Fruit fly (Drosophila melanogaster) whole organism, embryonic: ENCODE measurements around the gene RpS12.
A peak's percentile ranks its signal among the peaks of the same experiment; 100 is the strongest.

Source experiments
- Ada2b ChIP-seq: fragments of 200-800 bp; sonication (Bioruptor generic); IDR thresholded peaks from 2 replicates; pipeline ENCODE4 v1.3.6; 2022; ENCODE audit warnings: missing biosample characterization, missing genetic modification characterization
- Bgb ChIP-seq: fragments of 200-800 bp; sonication (Bioruptor generic); IDR thresholded peaks from 2 replicates; pipeline ENCODE4 v1.3.6; 2022; ENCODE audit warnings: missing biosample characterization, missing genetic modification characterization; ENCODE audit not compliant: partially characterized antibody
- CG12219 ChIP-seq: fragments of 200-800 bp; sonication (Bioruptor generic); optimal IDR thresholded peaks from 3 replicates; lab custom pipeline; 2018; ENCODE audit warnings: missing biosample characterization, mild to moderate bottlenecking, missing genetic modification characterization
- CG12236 ChIP-seq: fragments of 200-800 bp; sonication (Bioruptor generic); optimal IDR thresholded peaks from 2 replicates; lab custom pipeline; 2016; ENCODE audit warnings: missing biosample characterization, missing genetic modification characterization
- CG13775 ChIP-seq: fragments of 200-800 bp; sonication (Bioruptor generic); optimal IDR thresholded peaks from 3 replicates; lab custom pipeline; 2017; ENCODE audit warnings: missing biosample characterization, mild to moderate bottlenecking, missing genetic modification characterization
- CG1529 ChIP-seq: fragments of 200-800 bp; sonication (Bioruptor generic); optimal IDR thresholded peaks from 3 replicates; lab custom pipeline; 2018; ENCODE audit warnings: missing biosample characterization, missing genetic modification characterization
- CG1647 ChIP-seq: fragments of 200-800 bp; sonication (Bioruptor generic); optimal IDR thresholded peaks from 3 replicates; lab custom pipeline; 2016; ENCODE audit warnings: missing biosample characterization, missing genetic modification characterization
- CG18011 ChIP-seq: fragments of 200-800 bp; sonication (Bioruptor generic); optimal IDR thresholded peaks from 2 replicates; lab custom pipeline; 2017; ENCODE audit warnings: missing biosample characterization, missing genetic modification characterization, mild to moderate bottlenecking, moderate library complexity, missing genotype
- CG2889 ChIP-seq: fragments of 200-800 bp; sonication (Bioruptor generic); IDR thresholded peaks from 3 replicates; pipeline ENCODE4 v1.3.6; 2022; ENCODE audit warnings: missing biosample characterization, missing genetic modification characterization
- CG30431 ChIP-seq: fragments of 200-800 bp; sonication (Bioruptor generic); optimal IDR thresholded peaks from 2 replicates; lab custom pipeline; 2017; ENCODE audit warnings: missing biosample characterization, missing genetic modification characterization
- CG31388 ChIP-seq: fragments of 200-800 bp; sonication (Bioruptor generic); optimal IDR thresholded peaks from 2 replicates; lab custom pipeline; 2016; ENCODE audit warnings: missing biosample characterization, missing genetic modification characterization
- CG3163 ChIP-seq: fragments of 200-800 bp; sonication (Bioruptor generic); optimal IDR thresholded peaks from 3 replicates; lab custom pipeline; 2016; ENCODE audit warnings: missing biosample characterization, missing genetic modification characterization
- CG3281 ChIP-seq: fragments of 200-800 bp; sonication (Bioruptor generic); optimal IDR thresholded peaks from 3 replicates; lab custom pipeline; 2017; ENCODE audit warnings: missing biosample characterization, mild to moderate bottlenecking, missing genetic modification characterization
- CG33213 ChIP-seq: fragments of 200-800 bp; sonication (Bioruptor generic); optimal IDR thresholded peaks from 3 replicates; lab custom pipeline; 2016; ENCODE audit warnings: missing biosample characterization, missing genetic modification characterization
- CG34224 ChIP-seq: fragments of 200-800 bp; sonication (Bioruptor generic); IDR thresholded peaks from 3 replicates; pipeline ENCODE4 v1.3.6; 2022; ENCODE audit warnings: missing biosample characterization, missing genetic modification characterization; ENCODE audit not compliant: partially characterized antibody
- CG34376 ChIP-seq: fragments of 200-800 bp; sonication (Bioruptor generic); optimal IDR thresholded peaks from 2 replicates; lab custom pipeline; 2018; ENCODE audit warnings: missing biosample characterization, mild to moderate bottlenecking, missing genetic modification characterization
- CG4730 ChIP-seq: fragments of 200-800 bp; sonication (Bioruptor generic); IDR thresholded peaks from 2 replicates; pipeline ENCODE4 v1.3.6; 2022; ENCODE audit warnings: missing biosample characterization, missing genetic modification characterization
- CG5953 ChIP-seq: fragments of 200-800 bp; sonication (Bioruptor generic); IDR thresholded peaks from 2 replicates; pipeline ENCODE4 v1.3.6; 2022; ENCODE audit warnings: missing biosample characterization, missing genetic modification characterization
- CG6272 ChIP-seq: fragments of 200-800 bp; sonication (Bioruptor generic); IDR thresholded peaks from 2 replicates; pipeline ENCODE4 v1.3.6; 2022; ENCODE audit warnings: missing biosample characterization, missing genetic modification characterization
- CG7357 ChIP-seq: fragments of 200-800 bp; sonication (Bioruptor generic); IDR thresholded peaks from 3 replicates; pipeline ENCODE4 v1.3.6; 2022; ENCODE audit warnings: missing biosample characterization, missing genetic modification characterization
- CG8089 ChIP-seq: fragments of 200-800 bp; sonication (Bioruptor generic); optimal IDR thresholded peaks from 3 replicates; lab custom pipeline; 2016; ENCODE audit warnings: missing biosample characterization, missing genetic modification characterization
- CG9437 ChIP-seq: fragments of 200-800 bp; sonication (Bioruptor generic); optimal IDR thresholded peaks from 2 replicates; lab custom pipeline; 2018; ENCODE audit warnings: missing biosample characterization, mild to moderate bottlenecking, missing genetic modification characterization
- CG9609 ChIP-seq: fragments of 200-800 bp; sonication (Bioruptor generic); optimal IDR thresholded peaks from 3 replicates; lab custom pipeline; 2016; ENCODE audit warnings: missing biosample characterization, missing genetic modification characterization
- E2f1 ChIP-seq: fragments of 200-800 bp; sonication (Bioruptor generic); IDR thresholded peaks from 2 replicates; pipeline ENCODE4 v1.3.6; 2022; ENCODE audit warnings: missing biosample characterization, missing genetic modification characterization
- Fer3 ChIP-seq: fragments of 200-800 bp; sonication (Bioruptor generic); optimal IDR thresholded peaks from 2 replicates; lab custom pipeline; 2018; ENCODE audit warnings: missing biosample characterization, mild to moderate bottlenecking, missing genetic modification characterization, moderate library complexity
- GATAe ChIP-seq: fragments of 200-800 bp; sonication (Bioruptor generic); conservative IDR thresholded peaks from 2 replicates; pipeline ENCODE4 v1.3.6; 2022; ENCODE audit warnings: missing biosample characterization, missing genetic modification characterization
- HHEX ChIP-seq: fragments of 200-800 bp; sonication (Bioruptor generic); optimal IDR thresholded peaks from 3 replicates; lab custom pipeline; 2017; ENCODE audit warnings: missing biosample characterization, mild to moderate bottlenecking, missing genetic modification characterization, missing genetic modification reagents
- Lim3 ChIP-seq: fragments of 200-800 bp; sonication (Bioruptor generic); IDR thresholded peaks from 2 replicates; pipeline ENCODE4 v1.3.6; 2022; ENCODE audit warnings: missing biosample characterization, missing genetic modification characterization
- Max ChIP-seq: fragments of 200-800 bp; sonication (Bioruptor generic); optimal IDR thresholded peaks from 2 replicates; lab custom pipeline; 2016; ENCODE audit warnings: missing biosample characterization, mild to moderate bottlenecking, missing genetic modification characterization
- NC2β ChIP-seq: fragments of 200-800 bp; sonication (Bioruptor generic); optimal IDR thresholded peaks from 2 replicates; lab custom pipeline; 2016; ENCODE audit warnings: missing biosample characterization, missing genetic modification characterization
- PHDP ChIP-seq: fragments of 200-800 bp; sonication (Bioruptor generic); optimal IDR thresholded peaks from 3 replicates; lab custom pipeline; 2018; ENCODE audit warnings: missing biosample characterization, mild to moderate bottlenecking, missing genetic modification characterization, moderate library complexity
- Rfx ChIP-seq: fragments of 200-800 bp; sonication (Bioruptor generic); IDR thresholded peaks from 2 replicates; pipeline ENCODE4 v1.3.6; 2022; ENCODE audit warnings: missing biosample characterization, missing genetic modification characterization
- Sry-δ ChIP-seq: fragments of 200-800 bp; sonication (Bioruptor generic); optimal IDR thresholded peaks from 2 replicates; lab custom pipeline; 2016; ENCODE audit warnings: missing biosample characterization, missing genetic modification characterization
- Stat92E ChIP-seq, 3 experiments: fragments of >200 bp in 2 of 3; fragments of 200-800 bp in 1 of 3; sonication (Bioruptor generic) in 1 of 3; optimal IDR thresholded peaks; 2 replicates each; lab custom pipeline; 2017 to 2019; ENCODE audit warnings: missing biosample characterization in 3 of 3, missing genetic modification characterization in 3 of 3, mild to moderate bottlenecking in 1 of 3, moderate library complexity in 1 of 3
- YL-1 ChIP-seq: fragments of 200-800 bp; sonication (Bioruptor generic); optimal IDR thresholded peaks from 3 replicates; lab custom pipeline; 2017; ENCODE audit warnings: missing biosample characterization, mild to moderate bottlenecking, missing genetic modification characterization
- chm ChIP-seq: fragments of 200-800 bp; sonication (Bioruptor generic); IDR thresholded peaks from 2 replicates; pipeline ENCODE4 v1.3.6; 2022; ENCODE audit warnings: missing biosample characterization, missing genetic modification characterization
- dan ChIP-seq: fragments of 200-800 bp; sonication (Bioruptor generic); IDR thresholded peaks from 2 replicates; pipeline ENCODE4 v1.3.6; 2022; ENCODE audit warnings: missing biosample characterization, missing genetic modification characterization
- gce ChIP-seq: fragments of 200-800 bp; sonication (Bioruptor generic); IDR thresholded peaks from 3 replicates; pipeline ENCODE4 v1.3.6; 2022; ENCODE audit warnings: missing biosample characterization, missing genetic modification characterization
- gcm ChIP-seq: fragments of 200-800 bp; sonication (Bioruptor generic); optimal IDR thresholded peaks from 2 replicates; lab custom pipeline; 2019; ENCODE audit warnings: missing biosample characterization, mild to moderate bottlenecking, missing genetic modification characterization, moderate library complexity
- gsb ChIP-seq: fragments of 200-800 bp; sonication (Bioruptor generic); IDR thresholded peaks from 2 replicates; pipeline ENCODE4 v1.3.6; 2022; ENCODE audit warnings: missing biosample characterization, missing genetic modification characterization
- gt ChIP-seq: fragments of 200-800 bp; sonication (Bioruptor generic); IDR thresholded peaks from 2 replicates; pipeline ENCODE4 v1.3.6; 2022; ENCODE audit warnings: missing biosample characterization, missing genetic modification characterization
- hb ChIP-seq: fragments of 200-800 bp; sonication (Bioruptor generic); IDR thresholded peaks from 3 replicates; pipeline ENCODE4 v1.3.6; 2022; ENCODE audit warnings: missing biosample characterization, missing genetic modification characterization; ENCODE audit not compliant: partially characterized antibody
- hth ChIP-seq: fragments of >200 bp; optimal IDR thresholded peaks from 2 replicates; lab custom pipeline; 2017; ENCODE audit warnings: inconsistent platforms
- nerfin-2 ChIP-seq: fragments of 200-800 bp; sonication (Bioruptor generic); IDR thresholded peaks from 2 replicates; pipeline ENCODE4 v1.3.6; 2022; ENCODE audit warnings: missing biosample characterization, missing genetic modification characterization; ENCODE audit not compliant: partially characterized antibody
- odd ChIP-seq: fragments of 200-800 bp; sonication (Bioruptor generic); optimal IDR thresholded peaks from 2 replicates; lab custom pipeline; 2017; ENCODE audit warnings: missing biosample characterization, mild to moderate bottlenecking, missing genetic modification characterization
- pan ChIP-seq, 4 experiments: fragments of >200 bp in 3 of 4; fragments of 200-800 bp in 1 of 4; sonication (Bioruptor generic) in 1 of 4; optimal IDR thresholded peaks in 3 of 4; IDR thresholded peaks in 1 of 4; 2 replicates each; pipeline versions ENCODE4 v1.3.6 to Lab custom; 2017 to 2022; ENCODE audit warnings: missing biosample characterization in 2 of 4, missing genetic modification characterization in 2 of 4, mixed read lengths in 1 of 4
- peb ChIP-seq: fragments of 200-800 bp; sonication (Bioruptor generic); IDR thresholded peaks from 2 replicates; pipeline ENCODE4 v1.3.6; 2022; ENCODE audit warnings: missing biosample characterization, missing genetic modification characterization
- ranshi ChIP-seq: fragments of 200-800 bp; sonication (Bioruptor generic); IDR thresholded peaks from 2 replicates; pipeline ENCODE4 v1.3.6; 2022; ENCODE audit warnings: missing biosample characterization, missing genetic modification characterization
- run ChIP-seq: fragments of 200-800 bp; sonication (Bioruptor generic); optimal IDR thresholded peaks from 3 replicates; lab custom pipeline; 2018; ENCODE audit warnings: missing biosample characterization, mild to moderate bottlenecking, missing genetic modification characterization
- tx ChIP-seq: fragments of 200-800 bp; sonication (Bioruptor generic); optimal IDR thresholded peaks from 2 replicates; lab custom pipeline; 2016; ENCODE audit warnings: missing biosample characterization, missing genetic modification characterization
- zen ChIP-seq: fragments of 200-800 bp; sonication (Bioruptor generic); optimal IDR thresholded peaks from 3 replicates; lab custom pipeline; 2018; ENCODE audit warnings: missing biosample characterization, mild to moderate bottlenecking, missing genetic modification characterization, moderate library complexity

RpS12 gene

dm6 chr3L:13006490-13006889 lies 16.7 kb upstream of the RpS12 start, which contains the start of gene CG11263 (continued):
- TF ChIP-seq Fer3 (tag; lab: Kevin White, UChicago) (peak; percentile 17), CG18011 (no peak), YL-1 (no peak), Max (GFP tag; lab: Kevin White, UChicago) (no peak), CG31388 (GFP tag; lab: Kevin White, UChicago) (no peak), CG12236 (no peak), Sry-δ (GFP tag; lab: Kevin White, UChicago) (peak; percentile 94), gt (GFP tag; lab: Robert Waterston, UW) (no peak), CG3281 (GFP tag; lab: Kevin White, UChicago) (peak; percentile 28), CG3163 (peak; percentile 37), CG12219 (GFP tag; lab: Kevin White, UChicago) (no peak), zen (no peak), CG34224 (GFP tag; lab: Robert Waterston, UW) (peak; percentile 83), CG9437 (no peak), CG6272 (GFP tag; lab: Robert Waterston, UW) (no peak), CG13775 (peak; percentile 12), gsb (GFP tag; lab: Robert Waterston, UW) (no peak), CG1529 (GFP tag; lab: Kevin White, UChicago) (no peak), CG4730 (no peak), Lim3 (GFP tag; lab: Robert Waterston, UW) (no peak), CG1647 (peak; percentile 58), ranshi (0 out of 2 replicates have a peak, but pooled peaks have one; percentile 51), HHEX (no peak), CG5953 (GFP tag; lab: Robert Waterston, UW) (no peak), CG8089 (peak; percentile 24), pan (optimal IDR thresholded peaks at IDR 0.05; lab: Kevin White, UChicago) (no peak), pan (GFP tag; optimal IDR thresholded peaks at IDR 0.05 in 1 of 2, IDR thresholded peaks at IDR 0.05 in 1 of 2) (peak in 1 of 2 experiments; percentile 42), CG2889 (GFP tag; lab: Robert Waterston, UW) (no peak), Bgb (peak; percentile 89), dan (no peak), run (tag; lab: Kevin White, UChicago) (no peak), PHDP (tag; lab: Kevin White, UChicago) (peak; percentile 45), E2f1 (GFP tag; lab: Robert Waterston, UW) (peak; percentile 50), gcm (GFP tag; lab: Kevin White, UChicago) (no peak), hb (GFP tag; lab: Robert Waterston, UW) (peak; percentile 83), nerfin-2 (GFP tag; lab: Robert Waterston, UW) (peak; percentile 80), hth (lab: Kevin White, UChicago) (no peak), CG9609 (GFP tag; lab: Kevin White, UChicago) (peak; percentile 18), CG33213 (GFP tag; lab: Kevin White, UChicago) (peak; percentile 82), Rfx (GFP tag; lab: Robert Waterston, UW) (peak; percentile 71), CG34376 (peak; percentile 12), GATAe (GFP tag; lab: Robert Waterston, UW) (no peak), CG7357 (GFP tag; lab: Robert Waterston, UW) (no peak), peb (GFP tag; lab: Robert Waterston, UW) (no peak), odd (no peak), Stat92E (GFP tag; optimal IDR thresholded peaks at IDR 0.05; lab: Kevin White, UChicago) (no peak), chm (GFP tag; lab: Robert Waterston, UW) (no peak), CG30431 (peak; percentile 7), Ada2b (GFP tag; lab: Robert Waterston, UW) (peak; percentile 23; the same call in 1 of the 2 replicates), NC2β (peak; percentile 46), gce (GFP tag; lab: Robert Waterston, UW) (no peak), tx (peak; percentile 56)
